Fruit fly (Drosophila melanogaster) whole organism: ENCODE results near the gene Arl1.

Experiments
- CG8478 ChIP-seq: fragments of >200 bp; optimal IDR thresholded peaks from 2 replicates; lab custom pipeline; 2018; ENCODE audit warnings: inconsistent platforms
- Dll ChIP-seq: fragments of >200 bp; optimal IDR thresholded peaks from 2 replicates; lab custom pipeline; 2017
- pan ChIP-seq: fragments of >200 bp; optimal IDR thresholded peaks from 2 replicates; lab custom pipeline; 2017
- usp ChIP-seq: fragments of >200 bp; optimal IDR thresholded peaks from 2 replicates; lab custom pipeline; 2017; ENCODE audit warnings: missing biosample characterization, missing genetic modification characterization, mixed read lengths

DNA sequence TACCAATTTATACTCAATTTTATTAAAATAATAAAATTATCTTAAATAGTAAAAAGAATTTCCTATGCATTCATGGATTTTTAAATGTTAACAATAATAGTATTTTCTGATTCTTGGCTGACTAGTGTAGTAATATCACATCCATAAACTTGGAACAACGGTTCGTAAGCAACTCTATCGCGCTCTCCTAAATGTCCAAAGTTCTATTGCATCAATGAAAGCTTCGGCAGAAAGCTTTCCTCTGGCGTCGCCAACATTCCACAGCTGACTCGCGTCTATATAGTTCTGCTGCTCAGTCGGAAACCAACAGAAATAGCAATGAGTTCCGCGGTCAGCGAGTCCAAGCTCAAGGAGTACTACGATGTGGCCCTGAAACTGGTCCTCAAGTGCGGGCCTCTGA is 6.2 kb upstream of the Arl1 start, which contains the start of gene CG17029:
- TF ChIP-seq pan (lab: Kevin White, UChicago) (no peak), usp (GFP tag; lab: Kevin White, UChicago) (no peak), Dll (lab: Kevin White, UChicago) (no peak), CG8478 (lab: Kevin White, UChicago) (no peak)
